Worm (Caenorhabditis elegans) whole organism, L4 larva: Measurements from ENCODE around the gene ZK105.5.
A peak's percentile ranks its signal among the peaks of the same experiment; 100 is the strongest.

ENCODE experiments used
- D1046.2 ChIP-seq: fragments of 200-800 bp; sonication (Bioruptor generic); IDR thresholded peaks from 2 replicates; pipeline ENCODE4 v1.3.6; 2022; ENCODE audit warnings: missing genetic modification characterization, missing compliant biosample characterization
- F49E8.2 ChIP-seq: sonication (generic microtip); optimal IDR thresholded peaks from 2 replicates; lab custom pipeline; 2016; ENCODE audit warnings: missing compliant biosample characterization, mild to moderate bottlenecking, missing genetic modification characterization, borderline replicate concordance
- T20F7.1 ChIP-seq: fragments of 200-800 bp; sonication (Bioruptor generic); optimal IDR thresholded peaks from 2 replicates; lab custom pipeline; 2018; ENCODE audit warnings: mild to moderate bottlenecking, missing genetic modification characterization, missing compliant biosample characterization
- Y105C5A.15 ChIP-seq: fragments of 200-800 bp; sonication (Bioruptor generic); IDR thresholded peaks from 2 replicates; pipeline ENCODE4 v1.3.6; 2022; ENCODE audit warnings: missing genetic modification characterization, missing compliant biosample characterization
- Y5F2A.4 ChIP-seq: fragments of 200-800 bp; sonication (Bioruptor generic); optimal IDR thresholded peaks from 2 replicates; lab custom pipeline; 2018; ENCODE audit warnings: mild to moderate bottlenecking, missing genetic modification characterization, missing compliant biosample characterization
- ZK546.5 ChIP-seq, 2 experiments: sonication (generic microtip); optimal IDR thresholded peaks; 2 replicates each; lab custom pipeline; 2017; ENCODE audit warnings: missing biosample characterization in 2 of 2, missing genetic modification characterization in 2 of 2
- aha-1 ChIP-seq: fragments of 150-350 bp; peaks from one replicate; lab custom pipeline; 2014; ENCODE audit warnings: missing biosample characterization, missing genetic modification characterization
- aly-2 ChIP-seq: sonication (generic microtip); optimal IDR thresholded peaks from 2 replicates; lab custom pipeline; 2018; ENCODE audit warnings: missing biosample characterization, missing genetic modification characterization
- ama-1 ChIP-seq: fragments of 150-350 bp; optimal IDR thresholded peaks from 2 replicates; lab custom pipeline; 2014; ENCODE audit warnings: inconsistent platforms, mixed read lengths
- arid-1 ChIP-seq: fragments of 200-800 bp; sonication (Bioruptor generic); conservative IDR thresholded peaks from 2 replicates; pipeline ENCODE4 v1.3.6; 2022; ENCODE audit warnings: missing genetic modification reagents, missing genetic modification characterization, missing compliant biosample characterization
- attf-4 ChIP-seq: sonication (generic microtip); optimal IDR thresholded peaks from 3 replicates; lab custom pipeline; 2017; ENCODE audit warnings: missing biosample characterization, missing genetic modification characterization
- ceh-32 ChIP-seq: sonication (generic microtip); optimal IDR thresholded peaks from 2 replicates; lab custom pipeline; 2016; ENCODE audit warnings: mild to moderate bottlenecking, missing genetic modification characterization, missing compliant biosample characterization; ENCODE audit not compliant: poor library complexity
- ceh-44 ChIP-seq: fragments of 200-800 bp; sonication (Bioruptor generic); IDR thresholded peaks from 2 replicates; pipeline ENCODE4 v1.3.6; 2022; ENCODE audit warnings: missing genetic modification reagents, missing genetic modification characterization, missing compliant biosample characterization
- ceh-62 ChIP-seq: sonication (generic microtip); optimal IDR thresholded peaks from 2 replicates; lab custom pipeline; 2017; ENCODE audit warnings: missing biosample characterization, missing genetic modification characterization
- daf-12 ChIP-seq: fragments of 150-350 bp; optimal IDR thresholded peaks from 2 replicates; lab custom pipeline; 2014; ENCODE audit warnings: missing biosample characterization, missing genetic modification reagents, missing genetic modification characterization
- daf-16 ChIP-seq, 3 experiments: sonication (generic microtip); optimal IDR thresholded peaks; 2 replicates each; lab custom pipeline; 2016 to 2017; ENCODE audit warnings: missing genetic modification characterization in 3 of 3, missing genetic modification reagents in 3 of 3, mild to moderate bottlenecking in 2 of 3, missing compliant biosample characterization in 2 of 3, missing biosample characterization in 1 of 3, moderate library complexity in 1 of 3
- daf-19 ChIP-seq: fragments of 200-800 bp; sonication (Bioruptor generic); conservative IDR thresholded peaks from 2 replicates; pipeline ENCODE4 v1.3.6; 2022; ENCODE audit warnings: missing genetic modification characterization, missing compliant biosample characterization
- daf-8 ChIP-seq: fragments of 200-800 bp; sonication (Bioruptor generic); IDR thresholded peaks from 2 replicates; pipeline ENCODE4 v1.3.6; 2022; ENCODE audit warnings: missing genetic modification characterization, missing compliant biosample characterization
- dmd-6 ChIP-seq: fragments of 200-800 bp; sonication (Bioruptor generic); IDR thresholded peaks from 2 replicates; pipeline ENCODE4 v1.3.6; 2022; ENCODE audit warnings: missing genetic modification reagents, missing genetic modification characterization, missing compliant biosample characterization
- dmd-8 ChIP-seq: fragments of 200-800 bp; sonication (Bioruptor generic); IDR thresholded peaks from 2 replicates; pipeline ENCODE4 v1.3.6; 2022; ENCODE audit warnings: missing genetic modification characterization, missing compliant biosample characterization
- dmd-9 ChIP-seq: fragments of 200-800 bp; sonication (Bioruptor generic); IDR thresholded peaks from 2 replicates; pipeline ENCODE4 v1.3.6; 2022; ENCODE audit warnings: missing genetic modification reagents, missing genetic modification characterization, missing compliant biosample characterization
- dpl-1 ChIP-seq: fragments of 150-350 bp; optimal IDR thresholded peaks from 2 replicates; lab custom pipeline; 2014; ENCODE audit warnings: missing biosample characterization, missing genetic modification reagents, missing genetic modification characterization
- duxl-1 ChIP-seq: sonication (generic microtip); optimal IDR thresholded peaks from 2 replicates; lab custom pipeline; 2016; ENCODE audit warnings: mild to moderate bottlenecking, missing genetic modification characterization, moderate library complexity, missing compliant biosample characterization; ENCODE audit not compliant: poor library complexity
- dve-1 ChIP-seq: sonication (generic microtip); optimal IDR thresholded peaks from 2 replicates; lab custom pipeline; 2017; ENCODE audit warnings: antibody characterized with exemption, mild to moderate bottlenecking, missing genetic modification characterization, missing compliant biosample characterization; ENCODE audit not compliant: insufficient read depth
- fos-1 ChIP-seq: fragments of 150-350 bp; optimal IDR thresholded peaks from 2 replicates; lab custom pipeline; 2014; ENCODE audit warnings: missing biosample characterization, missing genetic modification characterization
- gei-8 ChIP-seq: fragments of 200-800 bp; sonication (Bioruptor generic); optimal IDR thresholded peaks from 2 replicates; lab custom pipeline; 2018; ENCODE audit warnings: mild to moderate bottlenecking, missing genetic modification characterization, missing compliant biosample characterization
- hlh-30 ChIP-seq: sonication (generic microtip); optimal IDR thresholded peaks from 2 replicates; lab custom pipeline; 2017; ENCODE audit warnings: antibody characterized with exemption, mild to moderate bottlenecking, missing genetic modification characterization, missing compliant biosample characterization; ENCODE audit not compliant: insufficient read depth
- jun-1 ChIP-seq: fragments of 150-350 bp; optimal IDR thresholded peaks from 2 replicates; lab custom pipeline; 2014; ENCODE audit warnings: missing biosample characterization, missing genetic modification reagents, missing genetic modification characterization
- lin-1 ChIP-seq: fragments of 200-800 bp; sonication (Bioruptor generic); IDR thresholded peaks from 2 replicates; pipeline ENCODE4 v1.3.6; 2022; ENCODE audit warnings: missing genetic modification reagents, missing genetic modification characterization, missing compliant biosample characterization
- lin-29 ChIP-seq: fragments of 200-800 bp; sonication (Bioruptor generic); IDR thresholded peaks from 2 replicates; pipeline ENCODE4 v1.3.6; 2022; ENCODE audit warnings: missing genetic modification reagents, missing genetic modification characterization, missing compliant biosample characterization
- lin-38 ChIP-seq: fragments of 200-800 bp; sonication (Bioruptor generic); IDR thresholded peaks from 2 replicates; pipeline ENCODE4 v1.3.6; 2022; ENCODE audit warnings: missing genetic modification reagents, missing genetic modification characterization, missing compliant biosample characterization
- lsy-2 ChIP-seq, 2 experiments: fragments of 150-350 bp in 1 of 2; sonication (generic microtip) in 1 of 2; optimal IDR thresholded peaks; 2 replicates each; lab custom pipeline; 2014 to 2017; ENCODE audit warnings: missing biosample characterization in 2 of 2, missing genetic modification characterization in 2 of 2
- madf-5 ChIP-seq, 2 experiments: fragments of 200-800 bp; sonication (Bioruptor generic); IDR thresholded peaks; 2 replicates each; pipeline ENCODE4 v1.3.6; 2022; ENCODE audit warnings: missing compliant biosample characterization in 2 of 2, missing genetic modification characterization in 2 of 2
- mdl-1 ChIP-seq, 2 experiments: fragments of 150-350 bp in 1 of 2; sonication (generic microtip) in 1 of 2; optimal IDR thresholded peaks; 2 replicates each; lab custom pipeline; 2014 to 2017; ENCODE audit warnings: missing biosample characterization in 2 of 2, missing genetic modification characterization in 2 of 2
- mdt-29 ChIP-seq: fragments of 200-800 bp; sonication (Bioruptor generic); IDR thresholded peaks from 2 replicates; pipeline ENCODE4 v1.3.6; 2022; ENCODE audit warnings: missing genetic modification reagents, missing genetic modification characterization, missing compliant biosample characterization
- nhr-10 ChIP-seq: fragments of 150-350 bp; optimal IDR thresholded peaks from 2 replicates; lab custom pipeline; 2014; ENCODE audit warnings: missing biosample characterization, missing genetic modification characterization
- nhr-237 ChIP-seq: sonication (generic microtip); optimal IDR thresholded peaks from 2 replicates; lab custom pipeline; 2017; ENCODE audit warnings: missing biosample characterization, missing genetic modification characterization
- nhr-41 ChIP-seq: fragments of 200-800 bp; sonication (Bioruptor generic); IDR thresholded peaks from 2 replicates; pipeline ENCODE4 v1.3.6; 2022; ENCODE audit warnings: missing genetic modification reagents, missing genetic modification characterization, missing compliant biosample characterization
- php-3 ChIP-seq: fragments of 200-800 bp; sonication (Bioruptor generic); IDR thresholded peaks from 2 replicates; pipeline ENCODE4 v1.3.6; 2022; ENCODE audit warnings: missing genetic modification reagents, missing genetic modification characterization, missing compliant biosample characterization
- pqm-1 ChIP-seq: sonication (generic microtip); optimal IDR thresholded peaks from 2 replicates; lab custom pipeline; 2017; ENCODE audit warnings: missing biosample characterization, missing genetic modification characterization
- set-16 ChIP-seq: fragments of 200-800 bp; sonication (Bioruptor generic); IDR thresholded peaks from 2 replicates; pipeline ENCODE4 v1.3.6; 2022; ENCODE audit warnings: missing genetic modification reagents, missing genetic modification characterization, missing compliant biosample characterization
- snpc-1.2 ChIP-seq: fragments of 200-800 bp; sonication (Bioruptor generic); IDR thresholded peaks from 2 replicates; pipeline ENCODE4 v1.3.6; 2022; ENCODE audit warnings: missing genetic modification reagents, missing genetic modification characterization, missing compliant biosample characterization
- unc-39 ChIP-seq: sonication (generic microtip); optimal IDR thresholded peaks from 2 replicates; lab custom pipeline; 2017; ENCODE audit warnings: missing biosample characterization, missing genetic modification characterization
- zag-1 ChIP-seq: fragments of 150-350 bp; optimal IDR thresholded peaks from 2 replicates; lab custom pipeline; 2014; ENCODE audit warnings: missing biosample characterization, missing genetic modification characterization
- ztf-11 ChIP-seq: fragments of 150-350 bp; optimal IDR thresholded peaks from 2 replicates; lab custom pipeline; 2014; ENCODE audit warnings: missing biosample characterization, missing genetic modification characterization
- ztf-7 ChIP-seq: fragments of 150-350 bp; optimal IDR thresholded peaks from 2 replicates; lab custom pipeline; 2014; ENCODE audit warnings: missing biosample characterization, missing genetic modification characterization

Gene ZK105.5

DNA sequence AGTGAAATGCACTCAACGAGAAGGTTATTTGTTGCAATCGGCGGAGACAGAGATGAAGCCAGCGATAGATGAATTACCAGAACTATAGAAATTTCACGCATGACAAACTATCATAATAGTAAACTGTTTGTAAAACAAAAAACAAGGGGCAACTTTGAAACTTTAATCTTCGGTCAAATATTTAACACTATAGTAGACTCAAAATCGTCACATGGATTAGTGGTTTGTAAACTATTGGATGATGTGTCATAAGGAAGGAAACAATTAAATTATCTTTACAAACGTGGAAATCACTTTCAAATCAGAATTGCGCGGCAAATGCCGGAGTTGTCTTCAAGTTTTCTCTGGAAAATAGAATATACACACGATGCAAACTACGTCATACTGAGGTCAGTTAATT is at the start of gene ZK105.5:
TSS of gene ZK105.5 (minus strand) at position 101 of the 400 bp plus-strand sequence.
- TF ChIP-seq dmd-9 = no peak
- peak; percentile 55 for TF ChIP-seq aha-1 (tag; lab: Kevin White, UChicago)
- TF ChIP-seq mdl-1 (tag; optimal IDR thresholded peaks at IDR 0.05; lab: Kevin White, UChicago) = no peak

DNA sequence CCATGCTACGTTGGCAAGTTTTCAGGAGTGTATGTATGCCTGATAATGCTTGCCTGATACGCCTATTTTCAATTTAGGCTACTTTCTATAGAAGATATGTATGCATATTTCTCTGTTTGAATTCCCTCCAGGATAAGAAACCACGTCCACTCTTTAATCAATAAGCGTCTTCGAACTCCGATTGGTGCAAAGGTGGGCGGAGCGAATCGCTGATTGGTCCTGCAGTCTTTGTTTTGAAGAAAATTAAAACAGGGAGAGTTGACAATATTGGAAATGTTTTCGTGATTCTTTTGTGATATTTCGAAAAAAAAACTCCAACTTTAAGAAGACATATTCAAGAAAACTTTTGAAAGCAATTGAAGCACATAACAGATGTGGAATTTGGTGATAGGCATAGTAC is 44.4 kb upstream of the ZK105.5 start:
- TF ChIP-seq lin-29 (GFP tag; lab: Robert Waterston, UW) (no peak), set-16 (no peak), dve-1 (no peak), duxl-1 (tag; lab: Kevin White, UChicago) (no peak), mdt-29 (0 out of 2 replicates have a peak, but pooled peaks have one; percentile 20), F49E8.2 (tag; lab: Kevin White, UChicago) (no peak)
- TF ChIP-seq, all 104 proteins: peak for 1

DNA sequence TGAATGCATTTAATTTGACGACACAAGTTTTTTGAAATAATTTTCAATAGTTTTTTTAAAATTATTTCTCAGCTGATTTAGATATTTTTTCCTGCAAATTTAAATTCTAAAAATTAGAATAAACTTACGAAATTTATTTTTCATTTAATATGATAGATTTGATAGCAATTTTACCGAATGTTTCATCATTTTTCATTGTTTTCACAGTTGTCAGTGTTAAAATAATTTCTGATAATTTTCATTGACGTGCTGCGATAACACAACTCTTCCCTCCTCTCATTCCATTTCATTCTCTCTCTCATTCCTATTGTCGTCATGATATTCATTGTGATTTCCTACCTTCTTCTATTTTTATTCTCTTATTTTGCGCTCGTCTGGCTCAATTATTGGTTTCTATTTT is 42.6 kb upstream of the ZK105.5 start, which contains the start of gene hint-3:
TSS of gene hint-3 (plus strand) at position 301 of the 400 bp plus-strand sequence.
- TF ChIP-seq gei-8 (GFP tag; lab: Kevin White, UChicago) (no peak), unc-39 (tag; lab: Kevin White, UChicago) (no peak), lsy-2 (tag; optimal IDR thresholded peaks at IDR 0.05; lab: Kevin White, UChicago) (no peak), Y105C5A.15 (no peak), nhr-10 (tag; lab: Kevin White, UChicago) (no peak), T20F7.1 (GFP tag; lab: Kevin White, UChicago) (no peak), D1046.2 (GFP tag; lab: Robert Waterston, UW) (no peak), aha-1 (tag; lab: Kevin White, UChicago) (no peak), dmd-8 (no peak), zag-1 (tag; lab: Kevin White, UChicago) (no peak), pqm-1 (peak; percentile 28), lin-38 (no peak), dmd-6 (GFP tag; lab: Robert Waterston, UW) (peak; percentile 32; the same call in 1 of the 2 replicates), snpc-1.2 (GFP tag; lab: Robert Waterston, UW) (no peak), dpl-1 (GFP tag; lab: Kevin White, UChicago) (no peak), ceh-32 (no peak), daf-19 (no peak), ztf-7 (tag; lab: Kevin White, UChicago) (peak; percentile 20), aly-2 (tag; lab: Kevin White, UChicago) (no peak), daf-8 (no peak), ceh-44 (GFP tag; lab: Robert Waterston, UW) (no peak), nhr-41 (GFP tag; lab: Robert Waterston, UW) (no peak), ceh-62 (no peak), daf-16 (GFP tag; optimal IDR thresholded peaks at IDR 0.05; lab: Kevin White, UChicago) (no peak), daf-16 (tag; optimal IDR thresholded peaks at IDR 0.05; lab: Kevin White, UChicago) (peak; percentile 64), Y5F2A.4 (no peak), arid-1 (no peak), dve-1 (peak; percentile 13), ZK546.5 (tag; optimal IDR thresholded peaks at IDR 0.05; lab: Kevin White, UChicago) (no peak), daf-12 (tag; lab: Kevin White, UChicago) (no peak), madf-5 (GFP tag; IDR thresholded peaks at IDR 0.05; lab: Robert Waterston, UW) (no peak), hlh-30 (tag; lab: Kevin White, UChicago) (no peak), mdl-1 (tag; optimal IDR thresholded peaks at IDR 0.05; lab: Kevin White, UChicago) (no peak), fos-1 (tag; lab: Kevin White, UChicago) (no peak), ama-1 (lab: Kevin White, UChicago) (no peak), ztf-11 (tag; lab: Kevin White, UChicago) (no peak), nhr-237 (tag; lab: Kevin White, UChicago) (no peak), php-3 (GFP tag; lab: Robert Waterston, UW) (0 out of 2 replicates have a peak, but pooled peaks have one; percentile 25), lin-1 (GFP tag; lab: Robert Waterston, UW) (no peak), jun-1 (tag; lab: Kevin White, UChicago) (no peak), attf-4 (tag; lab: Kevin White, UChicago) (no peak)
